Fruit fly (Drosophila melanogaster) whole organism, embryonic: Measurements from ENCODE around the gene CG7264.

Source experiments
- Atf6 ChIP-seq: fragments of 200-800 bp; sonication (Bioruptor generic); IDR thresholded peaks from 2 replicates; pipeline ENCODE4 v1.3.6; 2022; ENCODE audit warnings: missing biosample characterization, missing genetic modification characterization
- Awh ChIP-seq: fragments of 200-800 bp; sonication (Bioruptor generic); IDR thresholded peaks from 2 replicates; pipeline ENCODE4, ENCODE4 v1.3.6; 2022; ENCODE audit warnings: missing biosample characterization, missing genetic modification characterization
- B-H1 ChIP-seq: fragments of 200-800 bp; sonication (Bioruptor generic); IDR thresholded peaks from 3 replicates; pipeline ENCODE4 v1.3.6; 2022; ENCODE audit warnings: missing biosample characterization, missing genetic modification characterization
- CG10462 ChIP-seq: fragments of 200-800 bp; sonication (Bioruptor generic); optimal IDR thresholded peaks from 2 replicates; lab custom pipeline; 2016; ENCODE audit warnings: missing biosample characterization, missing genetic modification characterization
- CG10543 ChIP-seq: fragments of 200-800 bp; sonication (Bioruptor generic); optimal IDR thresholded peaks from 3 replicates; lab custom pipeline; 2017; ENCODE audit warnings: missing biosample characterization, mild to moderate bottlenecking, missing genetic modification characterization, moderate library complexity
- CG11398 ChIP-seq: fragments of 200-800 bp; sonication (Bioruptor generic); optimal IDR thresholded peaks from 2 replicates; lab custom pipeline; 2016; ENCODE audit warnings: missing biosample characterization, missing genetic modification characterization
- CG11696 ChIP-seq: fragments of 200-800 bp; sonication (Bioruptor generic); IDR thresholded peaks from 2 replicates; pipeline ENCODE4 v1.3.6; 2022; ENCODE audit warnings: missing biosample characterization, missing genetic modification characterization
- CG13624 ChIP-seq: fragments of 200-800 bp; sonication (Bioruptor generic); optimal IDR thresholded peaks from 2 replicates; lab custom pipeline; 2016; ENCODE audit warnings: missing biosample characterization, missing genetic modification characterization
- CG14667 ChIP-seq: fragments of 200-800 bp; sonication (Bioruptor generic); IDR thresholded peaks from 2 replicates; pipeline ENCODE4 v1.3.6; 2022; ENCODE audit warnings: missing biosample characterization, missing genetic modification characterization
- CG14965 ChIP-seq: fragments of 200-800 bp; sonication (Bioruptor generic); optimal IDR thresholded peaks from 2 replicates; lab custom pipeline; 2016; ENCODE audit warnings: missing biosample characterization, missing genetic modification characterization, borderline replicate concordance
- CG15514 ChIP-seq: fragments of 200-800 bp; sonication (Bioruptor generic); optimal IDR thresholded peaks from 3 replicates; lab custom pipeline; 2017; ENCODE audit warnings: missing biosample characterization, missing genetic modification characterization, mild to moderate bottlenecking, moderate library complexity, missing genetic modification reagents
- CG16815 ChIP-seq: fragments of 200-800 bp; sonication (Bioruptor generic); optimal IDR thresholded peaks from 3 replicates; lab custom pipeline; 2017; ENCODE audit warnings: missing biosample characterization, mild to moderate bottlenecking, missing genetic modification characterization
- CG18619 ChIP-seq: fragments of 200-800 bp; sonication (Bioruptor generic); optimal IDR thresholded peaks from 3 replicates; lab custom pipeline; 2017; ENCODE audit warnings: missing biosample characterization, mild to moderate bottlenecking, missing genetic modification characterization
- CG2129 ChIP-seq: fragments of 200-800 bp; sonication (Bioruptor generic); IDR thresholded peaks from 2 replicates; pipeline ENCODE4 v1.3.6; 2022; ENCODE audit warnings: missing biosample characterization, missing genetic modification characterization; ENCODE audit not compliant: partially characterized antibody
- CG30020 ChIP-seq: fragments of 200-800 bp; optimal IDR thresholded peaks from 2 replicates; lab custom pipeline; 2019; ENCODE audit warnings: missing biosample characterization, mild to moderate bottlenecking, missing genetic modification characterization, moderate library complexity
- CG33213 ChIP-seq: fragments of 200-800 bp; sonication (Bioruptor generic); optimal IDR thresholded peaks from 3 replicates; lab custom pipeline; 2016; ENCODE audit warnings: missing biosample characterization, missing genetic modification characterization
- CG34376 ChIP-seq: fragments of 200-800 bp; sonication (Bioruptor generic); optimal IDR thresholded peaks from 2 replicates; lab custom pipeline; 2018; ENCODE audit warnings: missing biosample characterization, mild to moderate bottlenecking, missing genetic modification characterization
- CG3726 ChIP-seq: fragments of 200-800 bp; sonication (Bioruptor generic); IDR thresholded peaks from 3 replicates; pipeline ENCODE4, ENCODE4 v1.3.6; 2022; ENCODE audit warnings: missing biosample characterization, missing genetic modification characterization
- CG42726 ChIP-seq: fragments of 200-800 bp; sonication (Bioruptor generic); IDR thresholded peaks from 2 replicates; pipeline ENCODE4 v1.3.6; 2022; ENCODE audit warnings: missing biosample characterization, missing genetic modification characterization; ENCODE audit not compliant: partially characterized antibody
- CG8478 ChIP-seq: fragments of >200 bp; optimal IDR thresholded peaks from 2 replicates; lab custom pipeline; 2018
- CG9437 ChIP-seq: fragments of 200-800 bp; sonication (Bioruptor generic); optimal IDR thresholded peaks from 2 replicates; lab custom pipeline; 2018; ENCODE audit warnings: missing biosample characterization, mild to moderate bottlenecking, missing genetic modification characterization
- CG9727 ChIP-seq: fragments of 200-800 bp; sonication (Bioruptor generic); optimal IDR thresholded peaks from 3 replicates; lab custom pipeline; 2017; ENCODE audit warnings: missing biosample characterization, mild to moderate bottlenecking, missing genetic modification characterization
- Dek ChIP-seq: fragments of 200-800 bp; sonication (Bioruptor generic); optimal IDR thresholded peaks from 3 replicates; lab custom pipeline; 2019; ENCODE audit warnings: missing biosample characterization, mild to moderate bottlenecking, missing genetic modification characterization, moderate library complexity
- H2.0 ChIP-seq: fragments of 200-800 bp; sonication (Bioruptor generic); IDR thresholded peaks from 2 replicates; pipeline ENCODE4 v1.3.6; 2022; ENCODE audit warnings: missing biosample characterization, missing genetic modification characterization
- HLH4C ChIP-seq: fragments of 200-800 bp; sonication (Bioruptor generic); IDR thresholded peaks from 3 replicates; pipeline ENCODE4 v1.3.6; 2022; ENCODE audit warnings: missing biosample characterization, missing genetic modification characterization; ENCODE audit not compliant: partially characterized antibody
- Hsf ChIP-seq: fragments of 200-800 bp; sonication (Bioruptor generic); optimal IDR thresholded peaks from 3 replicates; lab custom pipeline; 2016; ENCODE audit warnings: missing biosample characterization, missing genetic modification characterization
- Lhr ChIP-seq: fragments of 200-800 bp; sonication (Bioruptor generic); optimal IDR thresholded peaks from 3 replicates; lab custom pipeline; 2017; ENCODE audit warnings: mild to moderate bottlenecking, missing biosample characterization, missing genetic modification reagents, missing genetic modification characterization
- MESR4 ChIP-seq: fragments of 200-800 bp; sonication (Bioruptor generic); optimal IDR thresholded peaks from 2 replicates; lab custom pipeline; 2018; ENCODE audit warnings: missing biosample characterization, mild to moderate bottlenecking, missing genetic modification characterization, moderate library complexity
- Nf-YC ChIP-seq: fragments of 200-800 bp; optimal IDR thresholded peaks from 3 replicates; lab custom pipeline; 2019; ENCODE audit warnings: missing biosample characterization, mild to moderate bottlenecking, missing genetic modification characterization, moderate library complexity
- Sin3A ChIP-seq: fragments of >200 bp; optimal IDR thresholded peaks from 2 replicates; lab custom pipeline; 2018
- Ssrp ChIP-seq: fragments of 200-800 bp; sonication (Bioruptor generic); optimal IDR thresholded peaks from 2 replicates; lab custom pipeline; 2018; ENCODE audit warnings: missing biosample characterization, mild to moderate bottlenecking, missing genetic modification characterization, moderate library complexity
- Taf1 ChIP-seq: fragments of 200-800 bp; sonication (Bioruptor generic); IDR thresholded peaks from 2 replicates; pipeline ENCODE4 v1.3.6; 2022; ENCODE audit warnings: missing biosample characterization, missing genetic modification characterization
- aop ChIP-seq: fragments of 200-800 bp; sonication (Bioruptor generic); IDR thresholded peaks from 2 replicates; pipeline ENCODE4 v1.3.6; 2022; ENCODE audit warnings: missing biosample characterization, missing genetic modification characterization
- ash1 ChIP-seq: fragments of 200-800 bp; sonication (Bioruptor generic); optimal IDR thresholded peaks from 2 replicates; lab custom pipeline; 2018; ENCODE audit warnings: missing biosample characterization, mild to moderate bottlenecking, missing genetic modification characterization
- cato ChIP-seq: fragments of 200-800 bp; sonication (Bioruptor generic); optimal IDR thresholded peaks from 2 replicates; lab custom pipeline; 2016; ENCODE audit warnings: missing biosample characterization, missing genetic modification characterization, borderline replicate concordance
- chm ChIP-seq: fragments of 200-800 bp; sonication (Bioruptor generic); IDR thresholded peaks from 2 replicates; pipeline ENCODE4 v1.3.6; 2022; ENCODE audit warnings: missing biosample characterization, missing genetic modification characterization
- ci ChIP-seq: fragments of 200-800 bp; sonication (Bioruptor generic); IDR thresholded peaks from 3 replicates; pipeline ENCODE4 v1.3.6; 2022; ENCODE audit warnings: missing biosample characterization, missing genetic modification characterization
- crc ChIP-seq: fragments of 200-800 bp; sonication (Bioruptor generic); optimal IDR thresholded peaks from 2 replicates; lab custom pipeline; 2016; ENCODE audit warnings: missing biosample characterization, missing genetic modification characterization
- dati ChIP-seq: fragments of 200-800 bp; sonication (Bioruptor generic); IDR thresholded peaks from 2 replicates; pipeline ENCODE4 v1.3.6; 2022; ENCODE audit warnings: missing biosample characterization, missing genetic modification characterization
- esg ChIP-seq: fragments of 200-800 bp; sonication (Bioruptor generic); conservative IDR thresholded peaks from 2 replicates; pipeline ENCODE4 v1.3.6; 2022; ENCODE audit warnings: missing biosample characterization, missing genetic modification characterization
- exex ChIP-seq: fragments of 200-800 bp; sonication (Bioruptor generic); optimal IDR thresholded peaks from 4 replicates; lab custom pipeline; 2018; ENCODE audit warnings: missing biosample characterization, mild to moderate bottlenecking, missing genetic modification characterization, moderate library complexity
- ftz-f1 ChIP-seq: fragments of 200-800 bp; sonication (Bioruptor generic); optimal IDR thresholded peaks from 2 replicates; lab custom pipeline; 2016; ENCODE audit warnings: missing biosample characterization, missing genetic modification characterization
- gcm ChIP-seq: fragments of 200-800 bp; sonication (Bioruptor generic); optimal IDR thresholded peaks from 2 replicates; lab custom pipeline; 2019; ENCODE audit warnings: missing biosample characterization, mild to moderate bottlenecking, missing genetic modification characterization, moderate library complexity
- kni ChIP-seq: fragments of 200-800 bp; sonication (Bioruptor generic); optimal IDR thresholded peaks from 3 replicates; lab custom pipeline; 2017; ENCODE audit warnings: mild to moderate bottlenecking, missing biosample characterization, missing genetic modification reagents, missing genetic modification characterization
- peb ChIP-seq: fragments of 200-800 bp; sonication (Bioruptor generic); IDR thresholded peaks from 2 replicates; pipeline ENCODE4 v1.3.6; 2022; ENCODE audit warnings: missing biosample characterization, missing genetic modification characterization
- pfk ChIP-seq: fragments of 200-800 bp; sonication (Bioruptor generic); optimal IDR thresholded peaks from 2 replicates; lab custom pipeline; 2018; ENCODE audit warnings: missing biosample characterization, mild to moderate bottlenecking, missing genetic modification characterization, moderate library complexity
- pita ChIP-seq: fragments of 200-800 bp; sonication (Bioruptor generic); optimal IDR thresholded peaks from 2 replicates; lab custom pipeline; 2017; ENCODE audit warnings: missing biosample characterization, mild to moderate bottlenecking, missing genetic modification characterization
- row ChIP-seq: fragments of 200-800 bp; sonication (Bioruptor generic); IDR thresholded peaks from 3 replicates; pipeline ENCODE4 v1.3.6; 2022; ENCODE audit warnings: missing biosample characterization, missing genetic modification characterization
- sc ChIP-seq, 3 experiments: fragments of >200 bp in 2 of 3; fragments of 200-800 bp in 1 of 3; sonication (Bioruptor generic) in 1 of 3; optimal IDR thresholded peaks; 2 replicates in 2 of 3; 3 replicates in 1 of 3; lab custom pipeline; 2017; ENCODE audit warnings: mild to moderate bottlenecking in 1 of 3, missing biosample characterization in 1 of 3, missing genetic modification characterization in 1 of 3, missing genetic modification reagents in 1 of 3
- so ChIP-seq: fragments of 200-800 bp; sonication (Bioruptor generic); IDR thresholded peaks from 3 replicates; pipeline ENCODE4 v1.3.6; 2022; ENCODE audit warnings: missing biosample characterization, missing genetic modification characterization
- unc-4 ChIP-seq: fragments of 200-800 bp; sonication (Bioruptor generic); IDR thresholded peaks from 2 replicates; pipeline ENCODE4 v1.3.6; 2022; ENCODE audit warnings: missing biosample characterization, missing genetic modification characterization; ENCODE audit not compliant: partially characterized antibody

CG7264 gene

DNA sequence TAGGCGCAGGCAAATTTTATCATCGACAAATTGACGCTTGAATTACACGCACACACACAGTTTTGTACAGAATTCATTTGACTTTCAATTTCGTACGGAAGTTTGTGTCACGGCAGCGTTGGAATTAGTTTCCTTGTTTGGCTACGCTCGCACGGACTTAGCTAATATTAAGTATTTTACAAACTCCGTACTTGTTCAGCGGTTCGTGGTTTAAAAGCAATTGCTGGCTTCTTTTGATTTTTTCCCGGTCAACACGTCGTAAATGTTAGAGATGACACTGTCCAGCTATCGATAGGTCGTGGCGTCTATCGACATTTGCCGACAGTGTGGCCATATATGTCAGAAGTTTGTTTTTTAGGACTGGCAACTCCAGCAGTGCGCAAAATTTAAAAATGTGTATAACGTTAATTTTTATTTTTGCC, 4.5 kb downstream of the CG7264 start, which contains the start of gene CycA (continued):
- TF ChIP-seq HLH4C (GFP tag; lab: Robert Waterston, UW): peak; percentile 63
- peak; percentile 85 for TF ChIP-seq unc-4 (GFP tag; lab: Robert Waterston, UW)
- TF ChIP-seq CG30020 (tag; lab: Kevin White, UChicago): peak; percentile 7
- no peak for TF ChIP-seq CG14667
- TF ChIP-seq Ssrp (tag; lab: Kevin White, UChicago): no peak
- peak; percentile 49 for TF ChIP-seq CG33213
- no peak for TF ChIP-seq CG16815 (GFP tag; lab: Kevin White, UChicago)
- TF ChIP-seq chm (GFP tag; lab: Robert Waterston, UW): peak; percentile 37; the same call in 1 of the 2 replicates
- no peak for TF ChIP-seq Taf1 (GFP tag; lab: Robert Waterston, UW)
- TF ChIP-seq CG9727 (GFP tag; lab: Kevin White, UChicago): peak; percentile 4
- TF ChIP-seq gcm (GFP tag; lab: Kevin White, UChicago): peak; percentile 28
- TF ChIP-seq CG9437 (GFP tag; lab: Kevin White, UChicago): no peak
- TF ChIP-seq crc (GFP tag; lab: Kevin White, UChicago): no peak
- peak; percentile 31 for TF ChIP-seq CG13624
- TF ChIP-seq ftz-f1: no peak
- peak; percentile 66 for TF ChIP-seq CG15514
- TF ChIP-seq ash1 (GFP tag; lab: Kevin White, UChicago): no peak
- TF ChIP-seq CG2129 (GFP tag; lab: Robert Waterston, UW): peak; percentile 50
- no peak for TF ChIP-seq CG18619 (GFP tag; lab: Kevin White, UChicago)
- TF ChIP-seq B-H1 (GFP tag; lab: Robert Waterston, UW): no peak
- no peak for TF ChIP-seq CG10543 (GFP tag; lab: Kevin White, UChicago)
- no peak for TF ChIP-seq Hsf (GFP tag; lab: Kevin White, UChicago)
- no peak for TF ChIP-seq Awh (GFP tag; lab: Robert Waterston, UW)
- TF ChIP-seq H2.0 (GFP tag; lab: Robert Waterston, UW): no peak
- peak; percentile 26 for TF ChIP-seq Lhr (GFP tag; lab: Kevin White, UChicago)
- TF ChIP-seq Sin3A: peak; percentile 56
- no peak for TF ChIP-seq CG11398 (GFP tag; lab: Kevin White, UChicago)
- no peak for TF ChIP-seq cato (GFP tag; lab: Kevin White, UChicago)
- no peak for TF ChIP-seq peb (GFP tag; lab: Robert Waterston, UW)
- no peak for TF ChIP-seq CG11696 (GFP tag; lab: Robert Waterston, UW)
- TF ChIP-seq pita (GFP tag; lab: Kevin White, UChicago): no peak
- no peak for TF ChIP-seq Dek (tag; lab: Kevin White, UChicago)
- TF ChIP-seq pfk: no peak
- TF ChIP-seq so: no peak
- TF ChIP-seq aop (GFP tag; lab: Robert Waterston, UW): no peak
- no peak for TF ChIP-seq CG8478
- TF ChIP-seq esg (GFP tag; lab: Robert Waterston, UW): no peak
- no peak for TF ChIP-seq Nf-YC (tag; lab: Kevin White, UChicago)
- TF ChIP-seq CG10462: no peak
- no peak for TF ChIP-seq dati (GFP tag; lab: Robert Waterston, UW)
- TF ChIP-seq CG34376: peak; percentile 43
- TF ChIP-seq exex (tag; lab: Kevin White, UChicago): no peak
- TF ChIP-seq CG42726: peak; percentile 91
- no peak for TF ChIP-seq CG14965
- peak; percentile 64 for TF ChIP-seq MESR4 (GFP tag; lab: Kevin White, UChicago)
- TF ChIP-seq row (GFP tag; lab: Robert Waterston, UW): peak; percentile 13; the same call in 1 of the 3 replicates
- TF ChIP-seq Atf6 (GFP tag; lab: Robert Waterston, UW): no peak
- TF ChIP-seq CG3726 (GFP tag; lab: Robert Waterston, UW): no peak
- TF ChIP-seq sc (optimal IDR thresholded peaks at IDR 0.05; lab: Kevin White, UChicago): no peak
- TF ChIP-seq sc (GFP tag; optimal IDR thresholded peaks at IDR 0.05; lab: Kevin White, UChicago): no peak
- TF ChIP-seq ci (GFP tag; lab: Robert Waterston, UW): no peak
- TF ChIP-seq kni (GFP tag; lab: Kevin White, UChicago): no peak
